Worm (Caenorhabditis elegans) whole organism, early embryonic: ENCODE measurements around the gene feh-1.

Experiments
- sea-1 ChIP-seq: fragments of 200-800 bp; sonication (Bioruptor generic); conservative IDR thresholded peaks from 2 replicates; pipeline ENCODE4 v1.3.6; 2022; ENCODE audit warnings: missing genetic modification characterization, missing compliant biosample characterization
- tra-4 ChIP-seq: sonication (generic microtip); optimal IDR thresholded peaks from 2 replicates; lab custom pipeline; 2017; ENCODE audit warnings: missing genetic modification characterization, missing compliant biosample characterization

DNA sequence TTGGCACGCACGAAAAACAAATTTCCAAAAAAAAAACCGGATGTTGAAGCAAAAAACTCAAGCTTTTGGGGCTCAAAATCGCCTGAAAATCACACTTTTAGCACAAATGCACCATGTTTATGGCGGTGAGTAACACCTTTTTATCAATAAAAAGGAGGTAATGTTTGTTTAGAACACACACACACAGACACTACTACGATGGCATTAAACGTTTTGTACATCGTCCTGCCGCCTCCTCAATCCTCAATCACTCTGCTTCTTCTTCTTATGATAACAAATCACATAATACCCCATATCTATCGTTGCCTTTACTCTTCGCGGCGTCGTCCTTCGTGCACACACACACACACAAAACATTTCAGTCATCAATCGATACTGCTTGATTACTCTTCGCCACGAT lies 36.5 kb downstream of the feh-1 start, which contains the start of gene gpa-17:
- TF ChIP-seq tra-4 (tag; lab: Kevin White, UChicago) (no peak), sea-1 (no peak)
